ENCODE assay signal across 3 worm cellular contexts in genomic region chrX:14736955-14737621, ce11.
TF ChIP-seq lines count a peak whose summit lies in the region.

No protein-coding gene starts in this region.

TF ChIP-seq in whole organism, L1 larva, 84 proteins besides CTCF, POLR2A, EP300 and RAD21 (continued from another document):
- TF ChIP-seq nhr-85 (tag; lab: Kevin White, UChicago) (peak; percentile 70), ceh-90 (tag; optimal IDR thresholded peaks at IDR 0.05; lab: Kevin White, UChicago) (no peak), Y116A8C.19 (tag; optimal IDR thresholded peaks at IDR 0.05; lab: Kevin White, UChicago; ENCODE audit: borderline replicate concordance) (no peak), nhr-77 (tag; optimal IDR thresholded peaks at IDR 0.05; lab: Kevin White, UChicago) (no peak), nhr-71 (tag; optimal IDR thresholded peaks at IDR 0.05; lab: Kevin White, UChicago) (peak; percentile 62), dpl-1 (GFP tag; optimal IDR thresholded peaks at IDR 0.05; lab: Kevin White, UChicago) (no peak), alr-1 (tag; optimal IDR thresholded peaks at IDR 0.05; lab: Kevin White, UChicago; ENCODE audit: borderline replicate concordance) (no peak), lsy-2 (tag; optimal IDR thresholded peaks at IDR 0.05; lab: Kevin White, UChicago) (peak in 1 of 2 experiments; percentile 21), grh-1 (GFP tag; IDR thresholded peaks at IDR 0.05; lab: Robert Waterston, UW) (no peak), jun-1 (tag; optimal IDR thresholded peaks at IDR 0.05; lab: Kevin White, UChicago) (peak; percentile 41), hlh-17 (GFP tag; optimal IDR thresholded peaks at IDR 0.05; lab: Kevin White, UChicago; ENCODE audit: borderline replicate concordance) (no peak), zag-1 (tag; optimal IDR thresholded peaks at IDR 0.05; lab: Kevin White, UChicago) (no peak), efl-1 (optimal IDR thresholded peaks at IDR 0.05; lab: Kevin White, UChicago) (no peak), efl-1 (GFP tag; optimal IDR thresholded peaks at IDR 0.05 in 1 of 2; lab: Kevin White, UChicago) (no peak), zip-4 (GFP tag; optimal IDR thresholded peaks at IDR 0.05; lab: Kevin White, UChicago) (no peak), ceh-88 (GFP tag; IDR thresholded peaks at IDR 0.05; lab: Robert Waterston, UW) (no peak), nhr-19 (GFP tag; conservative IDR thresholded peaks at IDR 0.05; lab: Robert Waterston, UW) (peak; percentile 20; the same call in 1 of the 2 replicates), blmp-1 (tag; optimal IDR thresholded peaks at IDR 0.05; lab: Kevin White, UChicago) (peak; percentile 63), snu-23 (GFP tag; optimal IDR thresholded peaks at IDR 0.05; lab: Kevin White, UChicago) (peak; percentile 26), fkh-4 (tag; optimal IDR thresholded peaks at IDR 0.05; lab: Kevin White, UChicago; ENCODE audit: borderline replicate concordance) (no peak), fkh-10 (GFP tag; optimal IDR thresholded peaks at IDR 0.05; lab: Kevin White, UChicago) (no peak), unc-62 (GFP tag; optimal IDR thresholded peaks at IDR 0.05; lab: Kevin White, UChicago) (no peak), mdl-1 (tag; optimal IDR thresholded peaks at IDR 0.05; lab: Kevin White, UChicago) (no peak), nhr-12 (tag; optimal IDR thresholded peaks at IDR 0.05; lab: Kevin White, UChicago) (no peak), lin-14 (GFP tag; optimal IDR thresholded peaks at IDR 0.05; lab: Kevin White, UChicago) (peak; percentile 21), nhr-76 (tag; optimal IDR thresholded peaks at IDR 0.05; lab: Kevin White, UChicago) (no peak), lin-13 (GFP tag; optimal IDR thresholded peaks at IDR 0.05; lab: Kevin White, UChicago) (no peak), nhr-11 (tag; optimal IDR thresholded peaks at IDR 0.05; lab: Kevin White, UChicago) (no peak), ceh-63 (GFP tag; optimal IDR thresholded peaks at IDR 0.05; lab: Kevin White, UChicago) (no peak), snpc-4 (tag; optimal IDR thresholded peaks at IDR 0.05; lab: Kevin White, UChicago) (no peak), nhr-20 (tag; optimal IDR thresholded peaks at IDR 0.05; lab: Kevin White, UChicago) (peak; percentile 59), isw-1 (GFP tag; IDR thresholded peaks at IDR 0.05; lab: Robert Waterston, UW) (no peak), ces-1 (GFP tag; optimal IDR thresholded peaks at IDR 0.05; lab: Kevin White, UChicago) (no peak), dsc-1 (tag; optimal IDR thresholded peaks at IDR 0.05; lab: Kevin White, UChicago) (peak; percentile 60), fkh-8 (tag; optimal IDR thresholded peaks at IDR 0.05; lab: Kevin White, UChicago) (no peak), C16A3.4 (tag; optimal IDR thresholded peaks at IDR 0.05; lab: Kevin White, UChicago) (no peak), ztf-4 (tag; optimal IDR thresholded peaks at IDR 0.05; lab: Kevin White, UChicago) (no peak), aha-1 (tag; optimal IDR thresholded peaks at IDR 0.05; lab: Kevin White, UChicago) (no peak), lin-35 (GFP tag; optimal IDR thresholded peaks at IDR 0.05; lab: Kevin White, UChicago) (peak in 1 of 2 experiments; percentile 25), fos-1 (tag; optimal IDR thresholded peaks at IDR 0.05; lab: Kevin White, UChicago) (no peak), C34B4.2 (tag; optimal IDR thresholded peaks at IDR 0.05; lab: Kevin White, UChicago) (no peak), nhr-47 (tag; optimal IDR thresholded peaks at IDR 0.05; lab: Kevin White, UChicago) (no peak), elt-2 (tag; optimal IDR thresholded peaks at IDR 0.05; lab: Kevin White, UChicago) (peak; percentile 73)
TF ChIP-seq in whole organism, L1 larva: peak in this region for 15.

TF ChIP-seq in whole organism, L2 larva, 48 proteins besides CTCF, POLR2A, EP300 and RAD21 (continued from another document):
- TF ChIP-seq ceh-16 (tag; optimal IDR thresholded peaks at IDR 0.05; lab: Kevin White, UChicago): no peak
- TF ChIP-seq unc-39 (tag; optimal IDR thresholded peaks at IDR 0.05; lab: Kevin White, UChicago): no peak
- TF ChIP-seq unc-55 (GFP tag; optimal IDR thresholded peaks at IDR 0.05; lab: Kevin White, UChicago): no peak
- TF ChIP-seq crh-2 (tag; optimal IDR thresholded peaks at IDR 0.05; lab: Kevin White, UChicago): no peak
- TF ChIP-seq zag-1 (tag; optimal IDR thresholded peaks at IDR 0.05; lab: Kevin White, UChicago): no peak
- no peak for TF ChIP-seq egl-27 (tag; optimal IDR thresholded peaks at IDR 0.05; lab: Kevin White, UChicago)
- TF ChIP-seq nhr-10 (tag; optimal IDR thresholded peaks at IDR 0.05; lab: Kevin White, UChicago): no peak
- TF ChIP-seq ZK546.5 (tag; optimal IDR thresholded peaks at IDR 0.05; lab: Kevin White, UChicago): no peak
- no peak for TF ChIP-seq nhr-6 (tag; optimal IDR thresholded peaks at IDR 0.05; lab: Kevin White, UChicago)
- TF ChIP-seq nhr-21 (tag; optimal IDR thresholded peaks at IDR 0.05; lab: Kevin White, UChicago): peak; percentile 49
- peak; percentile 56 for TF ChIP-seq sma-3 (GFP tag; optimal IDR thresholded peaks at IDR 0.05; lab: Kevin White, UChicago)
- no peak for TF ChIP-seq ztf-11 (tag; optimal IDR thresholded peaks at IDR 0.05; lab: Kevin White, UChicago)
- TF ChIP-seq F13H6.1 (tag; optimal IDR thresholded peaks at IDR 0.05; lab: Kevin White, UChicago): no peak
- TF ChIP-seq nhr-25 (tag; optimal IDR thresholded peaks at IDR 0.05; lab: Kevin White, UChicago): peak; percentile 66

TF ChIP-seq in whole organism, L3 larva, 47 proteins besides CTCF, POLR2A, EP300 and RAD21 (continued from another document):
- no peak for TF ChIP-seq lin-39 (tag; optimal IDR thresholded peaks at IDR 0.05; lab: Kevin White, UChicago)
- no peak for TF ChIP-seq egl-5 (tag; optimal IDR thresholded peaks at IDR 0.05; lab: Kevin White, UChicago)
- no peak for TF ChIP-seq skn-1 (tag; optimal IDR thresholded peaks at IDR 0.05; lab: Kevin White, UChicago)
- TF ChIP-seq ceh-82 (tag; optimal IDR thresholded peaks at IDR 0.05; lab: Kevin White, UChicago): no peak
- no peak for TF ChIP-seq aly-2 (tag; optimal IDR thresholded peaks at IDR 0.05; lab: Kevin White, UChicago)
- TF ChIP-seq egl-27 (tag; optimal IDR thresholded peaks at IDR 0.05; lab: Kevin White, UChicago): no peak
- TF ChIP-seq nhr-67 (tag; optimal IDR thresholded peaks at IDR 0.05; lab: Kevin White, UChicago): no peak
- TF ChIP-seq nhr-77 (tag; optimal IDR thresholded peaks at IDR 0.05; lab: Kevin White, UChicago): no peak
- no peak for TF ChIP-seq tbx-2 (tag; optimal IDR thresholded peaks at IDR 0.05; lab: Kevin White, UChicago)
- TF ChIP-seq jun-1 (tag; optimal IDR thresholded peaks at IDR 0.05; lab: Kevin White, UChicago): peak; percentile 16
- peak; percentile 57 for TF ChIP-seq elt-2 (tag; optimal IDR thresholded peaks at IDR 0.05; lab: Kevin White, UChicago)
- TF ChIP-seq mdl-1 (tag; optimal IDR thresholded peaks at IDR 0.05; lab: Kevin White, UChicago): no peak
- TF ChIP-seq elt-1 (tag; optimal IDR thresholded peaks at IDR 0.05; lab: Kevin White, UChicago): no peak
- TF ChIP-seq snpc-4 (tag; optimal IDR thresholded peaks at IDR 0.05; lab: Kevin White, UChicago): no peak
- peak; percentile 21 for TF ChIP-seq nhr-23 (tag; optimal IDR thresholded peaks at IDR 0.05; lab: Kevin White, UChicago)
- peak; percentile 56 for TF ChIP-seq pqm-1 (tag; optimal IDR thresholded peaks at IDR 0.05; lab: Kevin White, UChicago)
- TF ChIP-seq nhr-25 (tag; optimal IDR thresholded peaks at IDR 0.05; lab: Kevin White, UChicago): peak; percentile 58
